Worm (Caenorhabditis elegans): ENCODE data around the gene clk-1.

DNA sequence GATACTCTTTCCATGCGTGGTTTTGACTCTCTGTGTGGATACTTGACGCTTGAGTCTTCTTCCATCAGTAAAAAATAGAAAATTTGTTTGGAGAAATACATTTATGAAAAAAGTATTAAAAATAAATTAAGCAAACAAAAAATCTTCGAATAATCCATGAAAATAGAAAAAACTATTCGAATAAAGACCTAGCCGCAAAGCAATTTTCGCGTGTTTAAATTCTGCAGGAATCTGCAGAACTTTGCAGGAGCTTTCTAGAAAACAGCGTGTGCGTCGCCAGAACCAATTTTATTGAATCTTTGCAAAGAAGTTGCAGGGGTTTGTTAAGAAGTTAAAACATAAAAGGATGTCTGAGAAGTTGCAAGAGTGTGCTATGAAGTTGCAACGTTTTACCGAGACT is 8.5 kb downstream of the clk-1 start, which contains the start of gene ZC395.11:
- TF ChIP-seq ets-7 (tag; optimal IDR thresholded peaks at IDR 0.05) (no peak), tbx-11 (GFP tag; IDR thresholded peaks at IDR 0.05) (no peak), ama-1 (optimal IDR thresholded peaks at IDR 0.05) (no peak), sea-1 (GFP tag; conservative IDR thresholded peaks at IDR 0.05) (no peak)
